Worm (Caenorhabditis elegans): Measurements from ENCODE around the gene lgc-47.

The lgc-47 gene

ce11 chrX:9764822-9765221 lies 42.6 kb downstream of the lgc-47 start, which contains the start of gene slc-17.9:
slc-17.9 (minus strand) TSS chrX:9764922.
- no peak for TF ChIP-seq mef-2 (tag; optimal IDR thresholded peaks at IDR 0.05)
- TF ChIP-seq unc-86 (tag; optimal IDR thresholded peaks at IDR 0.05), result no peak
- no peak for TF ChIP-seq ceh-88 (GFP tag; IDR thresholded peaks at IDR 0.05)
- TF ChIP-seq fos-1 (tag; optimal IDR thresholded peaks at IDR 0.05), result no peak

- TF ChIP-seq blmp-1 (tag; optimal IDR thresholded peaks at IDR 0.05) (peak; percentile 63), jun-1 (tag; optimal IDR thresholded peaks at IDR 0.05) (no peak), C04F5.9 (tag; optimal IDR thresholded peaks at IDR 0.05) (no peak), elt-3 (tag; optimal IDR thresholded peaks at IDR 0.05) (peak in 1 of 6 experiments; percentile 9), sptf-1 (tag; optimal IDR thresholded peaks at IDR 0.05) (no peak), nhr-85 (tag) (no peak), unc-30 (tag; optimal IDR thresholded peaks at IDR 0.05) (no peak), Y116A8C.19 (tag; optimal IDR thresholded peaks at IDR 0.05; ENCODE audit: borderline replicate concordance) (no peak), vab-15 (tag; optimal IDR thresholded peaks at IDR 0.05) (no peak), fkh-4 (tag; optimal IDR thresholded peaks at IDR 0.05; ENCODE audit: borderline replicate concordance) (no peak), F16B12.6 (tag; optimal IDR thresholded peaks at IDR 0.05) (no peak), snu-23 (GFP tag; optimal IDR thresholded peaks at IDR 0.05) (no peak)
These were observed 43.6 kb downstream of the lgc-47 start for ce11 chrX:9763903-9764302.

DNA sequence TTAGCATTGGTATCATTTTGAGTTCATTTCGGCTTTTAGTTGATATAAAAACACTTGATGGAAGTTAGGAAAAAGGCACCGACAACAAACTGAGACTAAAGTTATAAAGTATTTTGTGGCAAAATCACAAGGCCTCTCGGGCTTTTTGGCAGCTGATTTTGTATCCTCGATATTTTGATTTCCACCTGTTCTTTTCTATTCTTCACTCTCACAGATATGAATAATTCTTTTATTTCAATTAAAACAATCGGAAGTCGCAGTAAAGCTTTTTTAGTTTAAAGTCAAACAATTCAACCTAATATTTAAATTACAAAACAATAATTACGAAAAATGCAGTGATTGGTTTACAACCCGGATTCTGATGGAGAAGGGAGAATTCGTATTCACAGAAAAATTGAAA lies 46.2 kb downstream of the lgc-47 start, which contains the start of gene T09B9.3:
Gene T09B9.3 (minus strand): TSS at position 101 of the 400 bp plus-strand sequence.
- no peak for TF ChIP-seq zag-1 (tag; optimal IDR thresholded peaks at IDR 0.05)
- no peak for TF ChIP-seq C04F5.9 (tag; optimal IDR thresholded peaks at IDR 0.05)
- no peak for TF ChIP-seq aha-1 (tag; optimal IDR thresholded peaks at IDR 0.05)
- no peak for TF ChIP-seq alr-1 (tag; optimal IDR thresholded peaks at IDR 0.05; ENCODE audit: borderline replicate concordance)
- no peak for TF ChIP-seq pag-3 (tag; optimal IDR thresholded peaks at IDR 0.05; ENCODE audit: borderline replicate concordance, insufficient read depth)
- no peak for TF ChIP-seq ets-5 (GFP tag; IDR thresholded peaks at IDR 0.05)
- TF ChIP-seq lin-39 (tag; optimal IDR thresholded peaks at IDR 0.05), result no peak
- no peak for TF ChIP-seq jun-1 (tag; optimal IDR thresholded peaks at IDR 0.05)
- no peak for TF ChIP-seq unc-98 (GFP tag; IDR thresholded peaks at IDR 0.05)
- no peak for TF ChIP-seq tlp-1 (tag; optimal IDR thresholded peaks at IDR 0.05)
- TF ChIP-seq unc-30 (tag; optimal IDR thresholded peaks at IDR 0.05), result no peak
- no peak for TF ChIP-seq skn-1 (tag; optimal IDR thresholded peaks at IDR 0.05)
- no peak for TF ChIP-seq nhr-71 (tag; optimal IDR thresholded peaks at IDR 0.05)

- TF ChIP-seq ztf-11 (tag; optimal IDR thresholded peaks at IDR 0.05) (no peak), ztf-4 (tag; optimal IDR thresholded peaks at IDR 0.05) (no peak), lin-15B (tag; optimal IDR thresholded peaks at IDR 0.05) (no peak), nhr-85 (tag) (no peak), nhr-47 (tag; optimal IDR thresholded peaks at IDR 0.05) (no peak), sup-37 (GFP tag; optimal IDR thresholded peaks at IDR 0.05) (no peak), F16B12.6 (tag; optimal IDR thresholded peaks at IDR 0.05) (no peak), elt-3 (tag; optimal IDR thresholded peaks at IDR 0.05) (no peak), C34B4.2 (tag; optimal IDR thresholded peaks at IDR 0.05) (no peak), pag-3 (tag; optimal IDR thresholded peaks at IDR 0.05; ENCODE audit: borderline replicate concordance, insufficient read depth) (no peak), nhr-77 (tag; optimal IDR thresholded peaks at IDR 0.05) (no peak), mep-1 (tag; optimal IDR thresholded peaks at IDR 0.05) (no peak), ces-1 (GFP tag; optimal IDR thresholded peaks at IDR 0.05) (no peak), Y116A8C.19 (tag; optimal IDR thresholded peaks at IDR 0.05; ENCODE audit: borderline replicate concordance) (no peak), isw-1 (GFP tag; IDR thresholded peaks at IDR 0.05) (no peak), efl-1 (optimal IDR thresholded peaks at IDR 0.05) (no peak), efl-1 (GFP tag; optimal IDR thresholded peaks at IDR 0.05 in 1 of 2) (no peak), hlh-17 (GFP tag; optimal IDR thresholded peaks at IDR 0.05; ENCODE audit: borderline replicate concordance) (no peak), aly-2 (tag; optimal IDR thresholded peaks at IDR 0.05) (no peak)
These were observed 50.5 kb downstream of the lgc-47 start, which contains the start of gene T09B9.1 for ce11 chrX:9756971-9757370. T09B9.1 (plus strand) TSS chrX:9757271.

Measured in whole organism, L1 larva.